Fruit fly (Drosophila melanogaster): ENCODE measurements around the gene CG11134.

CG11134 gene

DNA sequence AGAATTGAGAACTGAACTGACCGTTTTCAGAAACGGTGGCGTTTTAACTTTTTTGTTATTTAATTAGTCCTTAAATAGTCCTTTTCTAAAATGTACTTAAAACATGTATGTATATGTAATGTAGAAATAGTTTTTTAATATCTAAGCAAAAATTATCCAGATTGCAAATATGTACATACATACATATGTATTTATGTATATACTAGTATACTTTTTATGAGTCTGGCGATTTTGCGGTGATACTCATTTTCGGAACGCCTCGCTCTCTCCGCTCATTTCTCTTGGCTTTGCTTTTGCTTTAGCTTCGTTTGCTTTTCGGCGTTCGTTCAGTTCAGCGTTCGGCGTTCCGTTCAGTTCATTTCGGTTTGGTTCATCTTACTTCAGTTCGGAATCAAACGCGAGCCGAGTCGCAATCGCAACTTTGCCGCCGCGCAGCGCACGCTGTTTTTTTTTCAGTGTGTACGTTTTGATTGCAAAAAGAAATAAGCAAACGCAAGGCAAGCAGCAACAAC is 24.7 kb downstream of the CG11134 start, which contains the start of gene rdgB (continued):
- TF ChIP-seq CG2712 (tag; optimal IDR thresholded peaks at IDR 0.05), result peak; percentile 85
- TF ChIP-seq CG11085 (GFP tag; IDR thresholded peaks at IDR 0.05), result peak; percentile 70
- TF ChIP-seq CG3407 (GFP tag; optimal IDR thresholded peaks at IDR 0.05), result peak; percentile 77
- peak in 1 of 2 experiments; percentile 78 for TF ChIP-seq bsh (GFP tag; optimal IDR thresholded peaks at IDR 0.05)
- peak; percentile 78 for TF ChIP-seq B-H2 (GFP tag; optimal IDR thresholded peaks at IDR 0.05)
- no peak for TF ChIP-seq tna (GFP tag; IDR thresholded peaks at IDR 0.05; ENCODE audit: partially characterized antibody)
- peak; percentile 64; the same call in 1 of the 3 replicates for TF ChIP-seq ken (GFP tag; IDR thresholded peaks at IDR 0.05)
- peak; percentile 84 for TF ChIP-seq Sox102F (GFP tag; optimal IDR thresholded peaks at IDR 0.05)
- TF ChIP-seq lov (optimal IDR thresholded peaks at IDR 0.05), result no peak
- TF ChIP-seq lov (GFP tag; IDR thresholded peaks at IDR 0.05), result no peak
- TF ChIP-seq pzg (GFP tag; optimal IDR thresholded peaks at IDR 0.05), result no peak

DNA sequence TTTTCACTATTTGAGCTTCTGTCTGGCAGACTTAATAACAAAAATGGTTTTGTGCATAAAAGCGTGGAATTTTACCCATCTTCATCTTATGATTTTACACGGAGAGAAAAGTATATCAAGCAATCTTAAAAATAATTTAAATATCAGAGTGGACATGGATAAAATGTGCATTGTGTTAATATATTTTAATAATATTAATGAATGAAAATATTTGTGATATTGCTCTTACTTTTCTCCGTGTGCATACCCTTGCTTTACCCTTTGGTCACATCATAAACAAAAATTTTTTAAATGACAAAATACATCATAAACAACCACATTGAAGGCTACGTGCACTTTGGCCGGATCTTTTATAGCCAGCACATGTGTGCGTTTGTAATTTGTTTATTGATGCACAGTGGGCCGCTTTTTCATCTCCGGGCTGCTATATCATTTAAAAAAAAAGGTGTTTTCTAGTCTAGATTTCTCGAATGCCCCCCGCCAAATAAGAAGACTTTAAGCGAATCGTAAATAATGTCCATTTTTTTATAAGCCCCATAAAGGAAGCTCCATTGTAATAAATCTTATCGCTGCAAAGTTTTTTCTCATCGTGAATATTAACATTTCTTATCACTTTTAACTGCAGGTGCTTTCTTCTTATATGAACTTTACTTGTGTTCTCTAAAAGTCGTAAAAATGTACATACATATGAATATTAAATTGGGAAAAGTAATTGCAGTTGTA is 26.8 kb downstream of the CG11134 start:
- TF ChIP-seq CG13424 (tag; optimal IDR thresholded peaks at IDR 0.05) (peak; percentile 60), CG7928 (GFP tag; optimal IDR thresholded peaks at IDR 0.05) (no peak), Hmr (GFP tag; optimal IDR thresholded peaks at IDR 0.05) (peak; percentile 35), CG3847 (GFP tag; IDR thresholded peaks at IDR 0.05) (peak; percentile 38), stc (GFP tag; IDR thresholded peaks at IDR 0.05) (peak; percentile 15; the same call in 1 of the 2 replicates), CG4820 (GFP tag; optimal IDR thresholded peaks at IDR 0.05) (peak; percentile 34), oc (tag; optimal IDR thresholded peaks at IDR 0.05) (peak; percentile 36), jing (GFP tag; optimal IDR thresholded peaks at IDR 0.05) (peak; percentile 0), nerfin-2 (GFP tag; IDR thresholded peaks at IDR 0.05; ENCODE audit: partially characterized antibody) (no peak), grau (tag; optimal IDR thresholded peaks at IDR 0.05) (peak; percentile 54), wor (GFP tag; IDR thresholded peaks at IDR 0.05) (peak; percentile 18; the same call in 1 of the 2 replicates), Deaf1 (tag; optimal IDR thresholded peaks at IDR 0.05) (peak; percentile 8), CG11504 (tag; optimal IDR thresholded peaks at IDR 0.05) (peak; percentile 74), ase (GFP tag; IDR thresholded peaks at IDR 0.05) (peak; percentile 33; the same call in 1 of the 3 replicates), Sox100B (GFP tag; optimal IDR thresholded peaks at IDR 0.05) (peak; percentile 29), Med (GFP tag) (peak; percentile 61), CG3407 (GFP tag; optimal IDR thresholded peaks at IDR 0.05) (no peak), sc (optimal IDR thresholded peaks at IDR 0.05) (no peak), sc (GFP tag; optimal IDR thresholded peaks at IDR 0.05) (peak; percentile 19), org-1 (GFP tag; optimal IDR thresholded peaks at IDR 0.05) (no peak), CG17328 (GFP tag; IDR thresholded peaks at IDR 0.05) (peak; percentile 61), ara (GFP tag; IDR thresholded peaks at IDR 0.05) (peak; percentile 62), CG4707 (GFP tag; optimal IDR thresholded peaks at IDR 0.05) (peak; percentile 37), gsb-n (tag; optimal IDR thresholded peaks at IDR 0.05) (peak; percentile 16), CG12391 (tag; optimal IDR thresholded peaks at IDR 0.05) (peak; percentile 62), CG7839 (tag; optimal IDR thresholded peaks at IDR 0.05) (peak; percentile 64), Blimp-1 (GFP tag; optimal IDR thresholded peaks at IDR 0.05) (peak; percentile 61), peb (GFP tag; IDR thresholded peaks at IDR 0.05) (peak; percentile 15; the same call in 1 of the 2 replicates), CG12236 (GFP tag; optimal IDR thresholded peaks at IDR 0.05) (no peak), Oli (tag; optimal IDR thresholded peaks at IDR 0.05) (peak; percentile 38), pb (GFP tag; optimal IDR thresholded peaks at IDR 0.05) (no peak), CG10267 (tag; optimal IDR thresholded peaks at IDR 0.05) (peak; percentile 28), tgo (GFP tag; IDR thresholded peaks at IDR 0.05) (peak; percentile 56; the same call in 2 of the 3 replicates), CG1529 (GFP tag; optimal IDR thresholded peaks at IDR 0.05) (no peak), run (tag; optimal IDR thresholded peaks at IDR 0.05) (peak; percentile 50), HLH3B (GFP tag; IDR thresholded peaks at IDR 0.05) (peak; percentile 48; the same call in 1 of the 2 replicates), CG8290 (GFP tag; optimal IDR thresholded peaks at IDR 0.05) (no peak), CG8290 (tag; optimal IDR thresholded peaks at IDR 0.05) (peak in 1 of 2 experiments; percentile 30)

All from whole organism, embryonic.